Fruit fly (Drosophila melanogaster) whole organism, embryonic: ENCODE measurements around the gene CG33723.

Experiments
- Ada2b ChIP-seq: fragments of 200-800 bp; sonication (Bioruptor generic); IDR thresholded peaks from 2 replicates; pipeline ENCODE4 v1.3.6; 2022; ENCODE audit warnings: missing biosample characterization, missing genetic modification characterization
- Atf-2 ChIP-seq: fragments of 200-800 bp; sonication (Bioruptor generic); optimal IDR thresholded peaks from 2 replicates; lab custom pipeline; 2016; ENCODE audit warnings: missing biosample characterization, missing genetic modification characterization
- Bdp1 ChIP-seq: fragments of 200-800 bp; sonication (Bioruptor generic); optimal IDR thresholded peaks from 3 replicates; lab custom pipeline; 2016; ENCODE audit warnings: missing biosample characterization, missing genetic modification characterization
- CG10654 ChIP-seq: fragments of 200-800 bp; sonication (Bioruptor generic); optimal IDR thresholded peaks from 2 replicates; lab custom pipeline; 2016; ENCODE audit warnings: missing biosample characterization, missing genetic modification characterization
- CG12659 ChIP-seq: fragments of 200-800 bp; sonication (Bioruptor generic); optimal IDR thresholded peaks from 3 replicates; lab custom pipeline; 2017; ENCODE audit warnings: mild to moderate bottlenecking, missing biosample characterization, missing genetic modification reagents, missing genetic modification characterization
- CG13624 ChIP-seq: fragments of 200-800 bp; sonication (Bioruptor generic); optimal IDR thresholded peaks from 2 replicates; lab custom pipeline; 2016; ENCODE audit warnings: missing biosample characterization, missing genetic modification characterization
- CG14014 ChIP-seq: fragments of 200-800 bp; sonication (Bioruptor generic); IDR thresholded peaks from 2 replicates; pipeline ENCODE4 v1.3.6; 2022; ENCODE audit warnings: missing biosample characterization, missing genetic modification characterization
- CG17612 ChIP-seq: fragments of 200-800 bp; sonication (Bioruptor generic); IDR thresholded peaks from 2 replicates; pipeline ENCODE4 v1.3.6; 2022; ENCODE audit warnings: missing biosample characterization, missing genetic modification characterization
- CG18011 ChIP-seq: fragments of 200-800 bp; sonication (Bioruptor generic); optimal IDR thresholded peaks from 2 replicates; lab custom pipeline; 2017; ENCODE audit warnings: missing biosample characterization, missing genetic modification characterization, mild to moderate bottlenecking, moderate library complexity, missing genotype
- CG18619 ChIP-seq: fragments of 200-800 bp; sonication (Bioruptor generic); optimal IDR thresholded peaks from 3 replicates; lab custom pipeline; 2017; ENCODE audit warnings: missing biosample characterization, mild to moderate bottlenecking, missing genetic modification characterization
- CG6175 ChIP-seq: fragments of 200-800 bp; sonication (Bioruptor generic); IDR thresholded peaks from 3 replicates; pipeline ENCODE4 v1.3.6; 2022; ENCODE audit warnings: missing biosample characterization, missing genetic modification characterization
- CG6272 ChIP-seq: fragments of 200-800 bp; sonication (Bioruptor generic); IDR thresholded peaks from 2 replicates; pipeline ENCODE4 v1.3.6; 2022; ENCODE audit warnings: missing biosample characterization, missing genetic modification characterization
- CG7556 ChIP-seq: fragments of 200-800 bp; sonication (Bioruptor generic); optimal IDR thresholded peaks from 2 replicates; lab custom pipeline; 2017; ENCODE audit warnings: missing biosample characterization, mild to moderate bottlenecking, missing genetic modification characterization
- CG7786 ChIP-seq: fragments of 200-800 bp; sonication (Bioruptor generic); optimal IDR thresholded peaks from 2 replicates; lab custom pipeline; 2016; ENCODE audit warnings: missing biosample characterization, missing genetic modification characterization
- CG8924 ChIP-seq: fragments of 200-800 bp; optimal IDR thresholded peaks from 3 replicates; lab custom pipeline; 2019; ENCODE audit warnings: missing biosample characterization, mild to moderate bottlenecking, missing genetic modification characterization, moderate library complexity
- Camta ChIP-seq: fragments of 200-800 bp; sonication (Bioruptor generic); optimal IDR thresholded peaks from 2 replicates; lab custom pipeline; 2016; ENCODE audit warnings: missing biosample characterization, missing genetic modification characterization
- Dad ChIP-seq: fragments of 200-800 bp; sonication (Bioruptor generic); optimal IDR thresholded peaks from 3 replicates; lab custom pipeline; 2016; ENCODE audit warnings: missing biosample characterization, missing genetic modification characterization
- Dfd ChIP-seq, 2 experiments: fragments of >200 bp; optimal IDR thresholded peaks; 2 replicates each; lab custom pipeline; 2017; ENCODE audit warnings: missing biosample characterization in 2 of 2, missing genetic modification characterization in 2 of 2
- Doc3 ChIP-seq: fragments of 200-800 bp; sonication (Bioruptor generic); IDR thresholded peaks from 3 replicates; pipeline ENCODE4 v1.3.6; 2022; ENCODE audit warnings: missing biosample characterization, missing genetic modification characterization; ENCODE audit not compliant: partially characterized antibody
- Hmx ChIP-seq: fragments of 200-800 bp; sonication (Bioruptor generic); optimal IDR thresholded peaks from 2 replicates; lab custom pipeline; 2016; ENCODE audit warnings: missing biosample characterization, missing genetic modification characterization
- Hsf ChIP-seq: fragments of 200-800 bp; sonication (Bioruptor generic); optimal IDR thresholded peaks from 3 replicates; lab custom pipeline; 2016; ENCODE audit warnings: missing biosample characterization, missing genetic modification characterization
- Max ChIP-seq: fragments of 200-800 bp; sonication (Bioruptor generic); optimal IDR thresholded peaks from 2 replicates; lab custom pipeline; 2016; ENCODE audit warnings: missing biosample characterization, mild to moderate bottlenecking, missing genetic modification characterization
- NFAT ChIP-seq: fragments of 200-800 bp; sonication (Bioruptor generic); IDR thresholded peaks from 2 replicates; pipeline ENCODE4 v1.3.6; 2022; ENCODE audit warnings: missing biosample characterization, missing genetic modification characterization
- Six4 ChIP-seq: fragments of 200-800 bp; sonication (Bioruptor generic); optimal IDR thresholded peaks from 2 replicates; lab custom pipeline; 2016; ENCODE audit warnings: missing biosample characterization, missing genetic modification characterization
- Spps ChIP-seq: fragments of 200-800 bp; sonication (Bioruptor generic); optimal IDR thresholded peaks from 2 replicates; lab custom pipeline; 2018; ENCODE audit warnings: missing biosample characterization, mild to moderate bottlenecking, missing genetic modification characterization
- chinmo ChIP-seq: fragments of 200-800 bp; sonication (Bioruptor generic); IDR thresholded peaks from 4 replicates; pipeline ENCODE4 v1.3.6; 2022; ENCODE audit warnings: missing biosample characterization, missing genetic modification characterization; ENCODE audit not compliant: partially characterized antibody
- chm ChIP-seq: fragments of 200-800 bp; sonication (Bioruptor generic); IDR thresholded peaks from 2 replicates; pipeline ENCODE4 v1.3.6; 2022; ENCODE audit warnings: missing biosample characterization, missing genetic modification characterization
- crc ChIP-seq: fragments of 200-800 bp; sonication (Bioruptor generic); optimal IDR thresholded peaks from 2 replicates; lab custom pipeline; 2016; ENCODE audit warnings: missing biosample characterization, missing genetic modification characterization
- croc ChIP-seq: fragments of 200-800 bp; sonication (Bioruptor generic); conservative IDR thresholded peaks from 3 replicates; pipeline ENCODE4 v1.3.6; 2022; ENCODE audit warnings: missing biosample characterization, missing genetic modification characterization
- da ChIP-seq: fragments of 200-800 bp; sonication (Bioruptor generic); optimal IDR thresholded peaks from 2 replicates; lab custom pipeline; 2016; ENCODE audit warnings: missing biosample characterization, missing genetic modification characterization
- dpn ChIP-seq, 2 experiments: fragments of 200-800 bp; sonication (Bioruptor generic); optimal IDR thresholded peaks; 3 replicates each; lab custom pipeline; 2016; ENCODE audit warnings: missing biosample characterization in 2 of 2, missing genetic modification characterization in 2 of 2
- emc ChIP-seq: fragments of 200-800 bp; sonication (Bioruptor generic); optimal IDR thresholded peaks from 2 replicates; lab custom pipeline; 2016; ENCODE audit warnings: missing biosample characterization, missing genetic modification characterization
- ems ChIP-seq: fragments of 200-800 bp; sonication (Bioruptor generic); optimal IDR thresholded peaks from 3 replicates; lab custom pipeline; 2016; ENCODE audit warnings: missing biosample characterization, missing genetic modification characterization
- exex ChIP-seq: fragments of 200-800 bp; sonication (Bioruptor generic); optimal IDR thresholded peaks from 4 replicates; lab custom pipeline; 2018; ENCODE audit warnings: missing biosample characterization, mild to moderate bottlenecking, missing genetic modification characterization, moderate library complexity
- gce ChIP-seq: fragments of 200-800 bp; sonication (Bioruptor generic); IDR thresholded peaks from 3 replicates; pipeline ENCODE4 v1.3.6; 2022; ENCODE audit warnings: missing biosample characterization, missing genetic modification characterization
- gem ChIP-seq: fragments of 200-800 bp; sonication (Bioruptor generic); optimal IDR thresholded peaks from 2 replicates; lab custom pipeline; 2019; ENCODE audit warnings: missing biosample characterization, mild to moderate bottlenecking, missing genetic modification characterization, moderate library complexity
- grau ChIP-seq: fragments of 200-800 bp; optimal IDR thresholded peaks from 3 replicates; lab custom pipeline; 2019; ENCODE audit warnings: missing biosample characterization, mild to moderate bottlenecking, missing genetic modification characterization, moderate library complexity
- gro ChIP-seq: fragments of 200-800 bp; sonication (Bioruptor generic); optimal IDR thresholded peaks from 2 replicates; lab custom pipeline; 2016; ENCODE audit warnings: missing biosample characterization, missing genetic modification characterization
- gsb ChIP-seq: fragments of 200-800 bp; sonication (Bioruptor generic); IDR thresholded peaks from 2 replicates; pipeline ENCODE4 v1.3.6; 2022; ENCODE audit warnings: missing biosample characterization, missing genetic modification characterization
- pan ChIP-seq, 4 experiments: fragments of >200 bp in 3 of 4; fragments of 200-800 bp in 1 of 4; sonication (Bioruptor generic) in 1 of 4; optimal IDR thresholded peaks in 3 of 4; IDR thresholded peaks in 1 of 4; 2 replicates each; pipeline versions ENCODE4 v1.3.6 to Lab custom; 2017 to 2022; ENCODE audit warnings: missing biosample characterization in 2 of 4, missing genetic modification characterization in 2 of 4, mixed read lengths in 1 of 4
- rib ChIP-seq: fragments of 200-800 bp; sonication (Bioruptor generic); IDR thresholded peaks from 2 replicates; pipeline ENCODE4 v1.3.6; 2022; ENCODE audit warnings: missing biosample characterization, missing genetic modification characterization
- ro ChIP-seq: fragments of 200-800 bp; sonication (Bioruptor generic); IDR thresholded peaks from 2 replicates; pipeline ENCODE4 v1.3.6; 2022; ENCODE audit warnings: missing biosample characterization, missing genetic modification characterization
- schlank ChIP-seq: fragments of 200-800 bp; sonication (Bioruptor generic); optimal IDR thresholded peaks from 2 replicates; lab custom pipeline; 2018; ENCODE audit warnings: missing biosample characterization, mild to moderate bottlenecking, missing genetic modification characterization
- tio ChIP-seq: fragments of 200-800 bp; sonication (Bioruptor generic); optimal IDR thresholded peaks from 2 replicates; lab custom pipeline; 2017; ENCODE audit warnings: missing biosample characterization, missing genetic modification characterization, inconsistent platforms
- ttk ChIP-seq: fragments of 200-800 bp; sonication (Bioruptor generic); IDR thresholded peaks from 2 replicates; pipeline ENCODE4 v2.1.2; 2022; ENCODE audit warnings: missing biosample characterization, missing genetic modification characterization
- unc-4 ChIP-seq: fragments of 200-800 bp; sonication (Bioruptor generic); IDR thresholded peaks from 2 replicates; pipeline ENCODE4 v1.3.6; 2022; ENCODE audit warnings: missing biosample characterization, missing genetic modification characterization; ENCODE audit not compliant: partially characterized antibody
- usp ChIP-seq: fragments of >200 bp; optimal IDR thresholded peaks from 2 replicates; lab custom pipeline; 2017; ENCODE audit warnings: missing biosample characterization, missing genetic modification characterization
- vfl ChIP-seq: fragments of 200-800 bp; sonication (Bioruptor generic); optimal IDR thresholded peaks from 2 replicates; lab custom pipeline; 2016; ENCODE audit warnings: missing biosample characterization, missing genetic modification characterization
- zen ChIP-seq: fragments of 200-800 bp; sonication (Bioruptor generic); optimal IDR thresholded peaks from 3 replicates; lab custom pipeline; 2018; ENCODE audit warnings: missing biosample characterization, mild to moderate bottlenecking, missing genetic modification characterization, moderate library complexity
- zfh1 ChIP-seq: fragments of 200-800 bp; sonication (Bioruptor generic); IDR thresholded peaks from 3 replicates; pipeline ENCODE4 v1.3.6; 2022; ENCODE audit warnings: missing biosample characterization, missing genetic modification characterization

CG33723 gene

DNA sequence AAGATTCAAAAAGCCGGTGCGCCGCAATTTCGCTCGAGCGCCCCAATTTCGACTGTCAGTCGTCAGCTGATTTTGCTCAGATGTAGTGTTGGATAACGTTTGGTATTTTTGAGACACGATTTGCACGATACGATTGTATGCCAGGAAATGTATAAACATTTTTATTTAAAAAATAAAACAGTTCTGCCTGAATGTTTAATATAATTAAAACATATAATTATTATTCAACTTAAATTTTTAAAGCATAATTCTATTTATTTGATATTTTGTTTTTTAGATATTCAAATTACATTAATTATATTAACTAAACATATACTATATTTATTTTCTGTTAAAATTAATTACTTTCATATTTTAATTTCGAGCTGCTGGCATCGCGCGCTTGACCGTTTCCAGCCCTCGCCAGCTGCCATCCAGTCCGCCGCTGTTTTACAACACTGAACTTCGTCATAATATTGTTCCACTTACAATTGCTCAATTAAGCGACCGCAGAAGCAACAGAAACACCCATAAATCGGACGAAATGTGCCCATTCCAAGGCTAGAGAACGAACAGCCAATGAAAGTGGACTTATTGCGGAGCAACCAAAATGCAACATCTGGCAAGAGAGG, 9.4 kb downstream of the CG33723 start, which contains the start of the genes FucTB and scat (continued):
- TF ChIP-seq emc (GFP tag; lab: Kevin White, UChicago), result peak; percentile 18
- peak; percentile 96 for TF ChIP-seq zen (tag; lab: Kevin White, UChicago)
- TF ChIP-seq ems (GFP tag; lab: Kevin White, UChicago), result peak; percentile 42
- TF ChIP-seq CG8924, result peak; percentile 96
- peak; percentile 93 for TF ChIP-seq NFAT (GFP tag; lab: Robert Waterston, UW)
- peak; percentile 62; the same call in 1 of the 2 replicates for TF ChIP-seq CG17612 (GFP tag; lab: Robert Waterston, UW)
- TF ChIP-seq gro (GFP tag; lab: Kevin White, UChicago), result peak; percentile 7
- TF ChIP-seq ttk (GFP tag; lab: Robert Waterston, UW), result peak; percentile 91
- no peak for TF ChIP-seq usp (GFP tag; lab: Kevin White, UChicago)
- peak; percentile 94 for TF ChIP-seq CG6272 (GFP tag; lab: Robert Waterston, UW)
- TF ChIP-seq CG6175 (GFP tag; lab: Robert Waterston, UW), result peak; percentile 79
- peak; percentile 95 for TF ChIP-seq CG18619 (GFP tag; lab: Kevin White, UChicago)
- TF ChIP-seq zfh1 (GFP tag; lab: Robert Waterston, UW), result peak; percentile 88
- peak; percentile 62 for TF ChIP-seq Dad (GFP tag; lab: Kevin White, UChicago)
- peak; percentile 86 for TF ChIP-seq Ada2b
- no peak for TF ChIP-seq chm (GFP tag; lab: Robert Waterston, UW)
- peak; percentile 98 for TF ChIP-seq gem (tag; lab: Kevin White, UChicago)
- peak; percentile 67 for TF ChIP-seq CG18011 (GFP tag; lab: Kevin White, UChicago)
- TF ChIP-seq gsb, result peak; percentile 73
- TF ChIP-seq crc (GFP tag; lab: Kevin White, UChicago), result no peak
- peak; percentile 86 for TF ChIP-seq CG10654
- TF ChIP-seq Max (GFP tag; lab: Kevin White, UChicago), result peak; percentile 65
- peak; percentile 82 for TF ChIP-seq vfl (GFP tag; lab: Kevin White, UChicago)
- peak; percentile 94 for TF ChIP-seq CG12659 (GFP tag; lab: Kevin White, UChicago)
- peak; percentile 85 for TF ChIP-seq Six4 (GFP tag; lab: Kevin White, UChicago)
- peak; percentile 29 for TF ChIP-seq Atf-2
- TF ChIP-seq rib (GFP tag; lab: Robert Waterston, UW), result peak; percentile 67
- TF ChIP-seq chinmo (GFP tag; lab: Robert Waterston, UW), result no peak
- no peak for TF ChIP-seq Hmx (GFP tag; lab: Kevin White, UChicago)
- no peak for TF ChIP-seq da
- TF ChIP-seq CG13624, result peak; percentile 31
- no peak for TF ChIP-seq Doc3 (GFP tag; lab: Robert Waterston, UW)
- TF ChIP-seq CG7556 (GFP tag; lab: Kevin White, UChicago), result peak; percentile 94
- TF ChIP-seq grau (tag; lab: Kevin White, UChicago), result peak; percentile 94
- TF ChIP-seq Camta (GFP tag; lab: Kevin White, UChicago), result peak; percentile 22
- no peak; the same call in 1 of the 2 replicates for TF ChIP-seq unc-4
- TF ChIP-seq CG14014 (GFP tag; lab: Robert Waterston, UW), result peak; percentile 84
- TF ChIP-seq Spps (tag; lab: Kevin White, UChicago), result peak; percentile 67
- peak; percentile 51 to 92 for TF ChIP-seq dpn (GFP tag; optimal IDR thresholded peaks at IDR 0.05; lab: Kevin White, UChicago)
- peak; percentile 67; the same call in 1 of the 3 replicates for TF ChIP-seq gce (GFP tag; lab: Robert Waterston, UW)
- TF ChIP-seq pan (optimal IDR thresholded peaks at IDR 0.05; lab: Kevin White, UChicago), result no peak
- peak in 1 of 2 experiments; percentile 90 for TF ChIP-seq pan (GFP tag; optimal IDR thresholded peaks at IDR 0.05 in 1 of 2, IDR thresholded peaks at IDR 0.05 in 1 of 2)
- TF ChIP-seq schlank (tag; lab: Kevin White, UChicago), result peak; percentile 62
- peak; percentile 80 for TF ChIP-seq Hsf (GFP tag; lab: Kevin White, UChicago)
- TF ChIP-seq Bdp1, result peak; percentile 41
- peak; percentile 77 for TF ChIP-seq ro (GFP tag; lab: Robert Waterston, UW)
- TF ChIP-seq exex (tag; lab: Kevin White, UChicago), result peak; percentile 63
- TF ChIP-seq Dfd (GFP tag; optimal IDR thresholded peaks at IDR 0.05; lab: Kevin White, UChicago), result no peak
- peak; percentile 44 for TF ChIP-seq CG7786
- TF ChIP-seq tio, result peak; percentile 91
- TF ChIP-seq croc (GFP tag; lab: Robert Waterston, UW), result peak; percentile 93
